Worm (Caenorhabditis elegans) whole organism, L1 larva: Measurements from ENCODE around the gene rpl-11.1.

Source experiments
- C04F5.9 ChIP-seq: sonication (generic microtip); optimal IDR thresholded peaks from 2 replicates; lab custom pipeline; 2016; ENCODE audit warnings: missing genetic modification characterization, missing compliant biosample characterization
- F16B12.6 ChIP-seq: fragments of 150-350 bp; optimal IDR thresholded peaks from 2 replicates; lab custom pipeline; 2014; ENCODE audit warnings: missing biosample characterization, missing genetic modification characterization
- aly-2 ChIP-seq: fragments of 150-350 bp; optimal IDR thresholded peaks from 2 replicates; lab custom pipeline; 2014; ENCODE audit warnings: missing biosample characterization, missing genetic modification characterization
- ceh-88 ChIP-seq: fragments of 200-800 bp; sonication (Bioruptor generic); IDR thresholded peaks from 2 replicates; pipeline ENCODE4 v1.3.6; 2022; ENCODE audit warnings: missing genetic modification characterization, missing compliant biosample characterization
- dsc-1 ChIP-seq: sonication (generic microtip); optimal IDR thresholded peaks from 2 replicates; lab custom pipeline; 2016; ENCODE audit warnings: mild to moderate bottlenecking, missing genetic modification characterization, missing compliant biosample characterization
- efl-1 ChIP-seq, 4 experiments: fragments of 150-350 bp; optimal IDR thresholded peaks in 3 of 4; peaks in 1 of 4; 1 replicate in 1 of 4; 2 replicates in 3 of 4; lab custom pipeline; 2014; ENCODE audit warnings: missing biosample characterization in 2 of 4, missing genetic modification characterization in 2 of 4, missing genetic modification reagents in 2 of 4
- efl-3 ChIP-seq: fragments of 200-800 bp; sonication (Bioruptor generic); optimal IDR thresholded peaks from 2 replicates; lab custom pipeline; 2018; ENCODE audit warnings: mild to moderate bottlenecking, missing genetic modification characterization, missing compliant biosample characterization
- egl-27 ChIP-seq, 2 experiments: fragments of 150-350 bp in 1 of 2; sonication (generic microtip); optimal IDR thresholded peaks; 3 replicates each; lab custom pipeline; 2017 to 2018; ENCODE audit warnings: missing biosample characterization in 2 of 2, missing genetic modification characterization in 2 of 2, missing genetic modification reagents in 2 of 2
- elt-2 ChIP-seq: sonication (generic microtip); optimal IDR thresholded peaks from 2 replicates; lab custom pipeline; 2016; ENCODE audit warnings: missing genetic modification characterization, mild to moderate bottlenecking, inconsistent platforms, missing compliant biosample characterization, missing genetic modification reagents
- ets-5 ChIP-seq: fragments of 200-800 bp; sonication (Bioruptor generic); IDR thresholded peaks from 2 replicates; pipeline ENCODE4 v1.3.6; 2022; ENCODE audit warnings: missing genetic modification characterization, missing compliant biosample characterization
- fkh-4 ChIP-seq: sonication (generic microtip); optimal IDR thresholded peaks from 2 replicates; lab custom pipeline; 2016; ENCODE audit warnings: missing compliant biosample characterization, missing genetic modification characterization, borderline replicate concordance
- fkh-8 ChIP-seq: sonication (generic microtip); optimal IDR thresholded peaks from 2 replicates; lab custom pipeline; 2016; ENCODE audit warnings: mild to moderate bottlenecking, missing genetic modification characterization, missing compliant biosample characterization
- fos-1 ChIP-seq: fragments of 150-350 bp; optimal IDR thresholded peaks from 2 replicates; lab custom pipeline; 2014; ENCODE audit warnings: missing biosample characterization, missing genetic modification characterization
- grh-1 ChIP-seq: fragments of 200-800 bp; sonication (Bioruptor generic); IDR thresholded peaks from 2 replicates; pipeline ENCODE4 v1.3.6; 2022; ENCODE audit warnings: missing genetic modification reagents, missing genetic modification characterization, missing compliant biosample characterization
- hpl-2 ChIP-seq: fragments of 150-350 bp; optimal IDR thresholded peaks from 2 replicates; lab custom pipeline; 2014; ENCODE audit warnings: missing biosample characterization, missing genetic modification reagents, missing genetic modification characterization
- isw-1 ChIP-seq: fragments of 200-800 bp; sonication (Bioruptor generic); IDR thresholded peaks from 2 replicates; pipeline ENCODE4 v1.3.6; 2022; ENCODE audit warnings: missing genetic modification characterization, missing compliant biosample characterization
- lin-35 ChIP-seq, 2 experiments: fragments of 150-350 bp; optimal IDR thresholded peaks; 2 replicates each; lab custom pipeline; 2014; ENCODE audit warnings: missing biosample characterization in 2 of 2, missing genetic modification characterization in 2 of 2, missing genetic modification reagents in 2 of 2
- lsy-2 ChIP-seq, 2 experiments: fragments of 150-350 bp; optimal IDR thresholded peaks; 2 replicates each; lab custom pipeline; 2014; ENCODE audit warnings: missing biosample characterization in 2 of 2, missing genetic modification characterization in 2 of 2
- mab-9 ChIP-seq: fragments of 200-800 bp; sonication (Bioruptor generic); IDR thresholded peaks from 2 replicates; pipeline ENCODE4 v1.3.6; 2022; ENCODE audit warnings: missing genetic modification reagents, missing genetic modification characterization, missing compliant biosample characterization
- mdl-1 ChIP-seq, 2 experiments: fragments of 150-350 bp; optimal IDR thresholded peaks; 2 replicates each; lab custom pipeline; 2014 to 2017; ENCODE audit warnings: missing biosample characterization in 2 of 2, missing genetic modification characterization in 2 of 2, inconsistent platforms in 1 of 2
- nhr-19 ChIP-seq: fragments of 200-800 bp; sonication (Bioruptor generic); conservative IDR thresholded peaks from 2 replicates; pipeline ENCODE4 v1.3.6; 2022; ENCODE audit warnings: missing genetic modification characterization, missing compliant biosample characterization
- nhr-237 ChIP-seq: fragments of 150-350 bp; optimal IDR thresholded peaks from 2 replicates; lab custom pipeline; 2014; ENCODE audit warnings: missing biosample characterization, missing genetic modification characterization
- nhr-71 ChIP-seq: sonication (generic microtip); optimal IDR thresholded peaks from 2 replicates; lab custom pipeline; 2016; ENCODE audit warnings: mild to moderate bottlenecking, missing genetic modification characterization, moderate library complexity, missing compliant biosample characterization
- nhr-76 ChIP-seq: sonication (generic microtip); optimal IDR thresholded peaks from 2 replicates; lab custom pipeline; 2017; ENCODE audit warnings: missing biosample characterization, missing genetic modification characterization
- nhr-84 ChIP-seq: sonication (generic microtip); optimal IDR thresholded peaks from 2 replicates; lab custom pipeline; 2017; ENCODE audit warnings: missing biosample characterization, missing genetic modification characterization
- nhr-90 ChIP-seq: sonication (generic microtip); optimal IDR thresholded peaks from 2 replicates; lab custom pipeline; 2016; ENCODE audit warnings: mild to moderate bottlenecking, missing genetic modification characterization, missing compliant biosample characterization; ENCODE audit not compliant: poor library complexity
- pag-3 ChIP-seq: sonication (generic microtip); optimal IDR thresholded peaks from 2 replicates; lab custom pipeline; 2017; ENCODE audit warnings: missing genetic modification characterization, mild to moderate bottlenecking, missing compliant biosample characterization, antibody characterized with exemption, borderline replicate concordance; ENCODE audit not compliant: insufficient read depth
- pax-3 ChIP-seq: fragments of 200-800 bp; sonication (Bioruptor generic); optimal IDR thresholded peaks from 2 replicates; lab custom pipeline; 2018; ENCODE audit warnings: mild to moderate bottlenecking, missing genetic modification characterization, moderate library complexity, missing compliant biosample characterization
- swsn-7 ChIP-seq: sonication (generic microtip); optimal IDR thresholded peaks from 2 replicates; lab custom pipeline; 2016; ENCODE audit warnings: missing genetic modification characterization, missing compliant biosample characterization
- unc-130 ChIP-seq: fragments of 150-350 bp; optimal IDR thresholded peaks from 2 replicates; lab custom pipeline; 2017; ENCODE audit warnings: missing biosample characterization, missing genetic modification characterization, inconsistent platforms
- unc-30 ChIP-seq: sonication (generic microtip); optimal IDR thresholded peaks from 2 replicates; lab custom pipeline; 2017; ENCODE audit warnings: missing biosample characterization, missing genetic modification characterization
- unc-86 ChIP-seq: sonication (generic microtip); optimal IDR thresholded peaks from 2 replicates; lab custom pipeline; 2016; ENCODE audit warnings: missing genetic modification characterization, missing compliant biosample characterization
- zip-4 ChIP-seq: fragments of 200-800 bp; sonication (Bioruptor generic); optimal IDR thresholded peaks from 2 replicates; lab custom pipeline; 2018; ENCODE audit warnings: mild to moderate bottlenecking, missing genetic modification characterization, moderate library complexity, missing compliant biosample characterization
- ztf-4 ChIP-seq: fragments of 150-350 bp; optimal IDR thresholded peaks from 2 replicates; lab custom pipeline; 2014; ENCODE audit warnings: missing biosample characterization, missing genetic modification characterization

rpl-11.1 gene

ce11 chrV:3633041-3633440 lies 47.2 kb upstream of the rpl-11.1 start, which contains the start of gene F59B1.2:
Gene F59B1.2, plus strand, starts transcription at chrV:3633341.
- TF ChIP-seq mab-9 = no peak
- no peak for TF ChIP-seq egl-27 (tag; optimal IDR thresholded peaks at IDR 0.05; lab: Kevin White, UChicago)
- TF ChIP-seq hpl-2 (GFP tag; lab: Kevin White, UChicago) = no peak
- TF ChIP-seq ceh-88 (GFP tag; lab: Robert Waterston, UW) = no peak
- no peak for TF ChIP-seq unc-30
- no peak for TF ChIP-seq swsn-7
- TF ChIP-seq unc-86 = no peak
- no peak for TF ChIP-seq ztf-4 (tag; lab: Kevin White, UChicago)
- no peak for TF ChIP-seq F16B12.6 (tag; lab: Kevin White, UChicago)

- TF ChIP-seq nhr-71 (tag; lab: Kevin White, UChicago) = peak; percentile 30
- peak; percentile 37 for TF ChIP-seq nhr-90 (tag; lab: Kevin White, UChicago)
- no peak for TF ChIP-seq dsc-1 (tag; lab: Kevin White, UChicago)
- no peak for TF ChIP-seq efl-3 (GFP tag; lab: Kevin White, UChicago)
- TF ChIP-seq mdl-1 (tag; optimal IDR thresholded peaks at IDR 0.05; lab: Kevin White, UChicago) = peak in 1 of 2 experiments; percentile 13
- peak; percentile 84 for TF ChIP-seq elt-2 (tag; lab: Kevin White, UChicago)
- peak in 1 of 2 experiments; percentile 40 for TF ChIP-seq lin-35 (GFP tag; optimal IDR thresholded peaks at IDR 0.05; lab: Kevin White, UChicago)
These were observed 46.6 kb upstream of the rpl-11.1 start for ce11 chrV:3632249-3633030.

- TF ChIP-seq zip-4 (GFP tag; lab: Kevin White, UChicago) = no peak
- TF ChIP-seq elt-2 (tag; lab: Kevin White, UChicago) = no peak
- no peak for TF ChIP-seq efl-1 (optimal IDR thresholded peaks at IDR 0.05; lab: Kevin White, UChicago)
- no peak for TF ChIP-seq efl-1 (GFP tag; optimal IDR thresholded peaks at IDR 0.05 in 1 of 2; lab: Kevin White, UChicago)
- TF ChIP-seq fkh-4 (tag; lab: Kevin White, UChicago) = no peak
- no peak for TF ChIP-seq fkh-8 (tag; lab: Kevin White, UChicago)
- TF ChIP-seq lsy-2 (tag; optimal IDR thresholded peaks at IDR 0.05; lab: Kevin White, UChicago) = no peak
- no peak for TF ChIP-seq nhr-237 (tag; lab: Kevin White, UChicago)
- no peak for TF ChIP-seq ztf-4 (tag; lab: Kevin White, UChicago)
- no peak for TF ChIP-seq unc-130 (tag; lab: Kevin White, UChicago)
- no peak for TF ChIP-seq ets-5 (GFP tag; lab: Robert Waterston, UW)
- no peak for TF ChIP-seq dsc-1 (tag; lab: Kevin White, UChicago)
- no peak for TF ChIP-seq grh-1
- no peak for TF ChIP-seq pag-3 (tag; lab: Kevin White, UChicago)
- no peak for TF ChIP-seq isw-1
- TF ChIP-seq nhr-84 (tag; lab: Kevin White, UChicago) = no peak
- no peak for TF ChIP-seq fos-1 (tag; lab: Kevin White, UChicago)
- TF ChIP-seq, all 84 proteins: peak for 0
These were observed 45.7 kb upstream of the rpl-11.1 start, which contains the start of gene F59B1.6 for ce11 chrV:3631591-3631990. Gene F59B1.6, minus strand, starts transcription at chrV:3631691.

- TF ChIP-seq aly-2 (tag; lab: Kevin White, UChicago) = no peak
- TF ChIP-seq nhr-76 (tag; lab: Kevin White, UChicago) = no peak
- no peak for TF ChIP-seq C04F5.9
- no peak for TF ChIP-seq efl-3 (GFP tag; lab: Kevin White, UChicago)
- TF ChIP-seq nhr-19 = no peak
- TF ChIP-seq fkh-4 (tag; lab: Kevin White, UChicago) = no peak
- TF ChIP-seq unc-86 = no peak
- TF ChIP-seq pax-3 (tag; lab: Kevin White, UChicago) = no peak
These were observed 41.1 kb upstream of the rpl-11.1 start, which contains the start of gene F59B1.4 for ce11 chrV:3626944-3627343. Gene F59B1.4, minus strand, starts transcription at chrV:3627044.
